Worm (Caenorhabditis elegans) whole organism, young adult: Measurements from ENCODE around the gene F47B7.5.

Source experiments
- C17E4.6 ChIP-seq: fragments of 200-800 bp; sonication (Bioruptor generic); IDR thresholded peaks from 2 replicates; pipeline ENCODE4 v1.3.6; 2022; ENCODE audit warnings: missing genetic modification reagents, missing genetic modification characterization, missing compliant biosample characterization
- D2030.7 ChIP-seq: fragments of 200-800 bp; sonication (Bioruptor generic); IDR thresholded peaks from 2 replicates; pipeline ENCODE4 v1.3.6; 2022; ENCODE audit warnings: missing genetic modification reagents, missing genetic modification characterization, missing compliant biosample characterization
- F52B5.7 ChIP-seq: sonication (generic microtip); optimal IDR thresholded peaks from 2 replicates; lab custom pipeline; 2016; ENCODE audit warnings: mild to moderate bottlenecking, missing genetic modification characterization, missing compliant biosample characterization
- F57A8.1 ChIP-seq: fragments of 200-800 bp; sonication (Bioruptor generic); optimal IDR thresholded peaks from 2 replicates; lab custom pipeline; 2018; ENCODE audit warnings: mild to moderate bottlenecking, missing genetic modification characterization, moderate library complexity, missing compliant biosample characterization
- K11D2.4 ChIP-seq: fragments of 200-800 bp; sonication (Bioruptor generic); IDR thresholded peaks from 2 replicates; pipeline ENCODE4 v1.3.6; 2022; ENCODE audit warnings: missing genetic modification reagents, missing genetic modification characterization, missing compliant biosample characterization
- K12H6.12 ChIP-seq: fragments of 200-800 bp; sonication (Bioruptor generic); optimal IDR thresholded peaks from 2 replicates; lab custom pipeline; 2018; ENCODE audit warnings: mild to moderate bottlenecking, missing genetic modification characterization, missing compliant biosample characterization
- T07F8.4 ChIP-seq: sonication (generic microtip); optimal IDR thresholded peaks from 2 replicates; lab custom pipeline; 2016; ENCODE audit warnings: mild to moderate bottlenecking, missing genetic modification characterization, moderate library complexity, missing compliant biosample characterization
- T26A5.8 ChIP-seq: sonication (generic microtip); optimal IDR thresholded peaks from 2 replicates; lab custom pipeline; 2016; ENCODE audit warnings: missing genetic modification characterization, missing compliant biosample characterization
- Y56A3A.18 ChIP-seq: fragments of 200-800 bp; sonication (Bioruptor generic); IDR thresholded peaks from 2 replicates; pipeline ENCODE4 v1.3.6; 2022; ENCODE audit warnings: missing genetic modification reagents, missing genetic modification characterization, missing compliant biosample characterization
- ZK185.1 ChIP-seq: sonication (generic microtip); optimal IDR thresholded peaks from 2 replicates; lab custom pipeline; 2016; ENCODE audit warnings: mild to moderate bottlenecking, missing genetic modification characterization, missing compliant biosample characterization; ENCODE audit not compliant: poor library complexity, severe bottlenecking
- ama-1 ChIP-seq, 3 experiments: fragments of 150-350 bp in 1 of 3; sonication (generic microtip) in 2 of 3; optimal IDR thresholded peaks; 2 replicates each; lab custom pipeline; 2014 to 2018; ENCODE audit warnings: missing biosample characterization in 2 of 3, missing genetic modification characterization in 2 of 3, missing genetic modification reagents in 2 of 3
- bed-1 ChIP-seq: fragments of 200-800 bp; sonication (Bioruptor generic); IDR thresholded peaks from 2 replicates; pipeline ENCODE4 v1.3.6; 2022; ENCODE audit warnings: missing genetic modification reagents, missing genetic modification characterization, missing compliant biosample characterization
- ccch-3 ChIP-seq: fragments of 200-800 bp; sonication (Bioruptor generic); optimal IDR thresholded peaks from 2 replicates; lab custom pipeline; 2018; ENCODE audit warnings: mild to moderate bottlenecking, missing genetic modification characterization, missing compliant biosample characterization
- ceh-91 ChIP-seq: fragments of 200-800 bp; sonication (Bioruptor generic); IDR thresholded peaks from 2 replicates; pipeline ENCODE4 v1.3.6; 2022; ENCODE audit warnings: missing genetic modification reagents, missing genetic modification characterization, missing compliant biosample characterization
- chd-7 ChIP-seq: sonication (generic microtip); optimal IDR thresholded peaks from 2 replicates; lab custom pipeline; 2016; ENCODE audit warnings: mild to moderate bottlenecking, missing genetic modification characterization, moderate library complexity, missing compliant biosample characterization
- dox-1 ChIP-seq: fragments of 200-800 bp; sonication (Bioruptor generic); IDR thresholded peaks from 2 replicates; pipeline ENCODE4 v1.3.6; 2022; ENCODE audit warnings: missing genetic modification reagents, missing genetic modification characterization, missing compliant biosample characterization
- gei-17 ChIP-seq: fragments of 200-800 bp; sonication (Bioruptor generic); optimal IDR thresholded peaks from 2 replicates; lab custom pipeline; 2018; ENCODE audit warnings: mild to moderate bottlenecking, missing genetic modification characterization, missing compliant biosample characterization
- hlh-26 ChIP-seq: fragments of 200-800 bp; sonication (Bioruptor generic); conservative IDR thresholded peaks from 2 replicates; pipeline ENCODE4 v1.3.6; 2022; ENCODE audit warnings: missing genetic modification reagents, missing genetic modification characterization, missing compliant biosample characterization
- lag-1 ChIP-seq: fragments of 200-800 bp; sonication (Bioruptor generic); IDR thresholded peaks from 2 replicates; pipeline ENCODE4 v1.3.6; 2022; ENCODE audit warnings: missing genetic modification reagents, missing genetic modification characterization, missing compliant biosample characterization
- lin-35 ChIP-seq, 3 experiments: fragments of 150-350 bp in 2 of 3; sonication (generic microtip) in 1 of 3; optimal IDR thresholded peaks; 2 replicates each; lab custom pipeline; 2014 to 2018; ENCODE audit warnings: missing biosample characterization in 3 of 3, missing genetic modification characterization in 3 of 3, missing genetic modification reagents in 3 of 3
- lin-40 ChIP-seq: sonication (generic microtip); optimal IDR thresholded peaks from 2 replicates; lab custom pipeline; 2016; ENCODE audit warnings: missing genetic modification characterization, mild to moderate bottlenecking, missing compliant biosample characterization, missing genotype, missing genetic modification reagents
- lsl-1 ChIP-seq: fragments of 200-800 bp; sonication (Bioruptor generic); optimal IDR thresholded peaks from 2 replicates; lab custom pipeline; 2018; ENCODE audit warnings: mild to moderate bottlenecking, missing genetic modification characterization, moderate library complexity, missing compliant biosample characterization
- lsy-27 ChIP-seq: sonication (generic microtip); optimal IDR thresholded peaks from 2 replicates; lab custom pipeline; 2017; ENCODE audit warnings: missing genetic modification characterization, mild to moderate bottlenecking, missing compliant biosample characterization, antibody characterized with exemption, missing genotype, borderline replicate concordance; ENCODE audit not compliant: insufficient read depth
- madf-3 ChIP-seq: fragments of 200-800 bp; sonication (Bioruptor generic); IDR thresholded peaks from 2 replicates; pipeline ENCODE4 v1.3.6; 2022; ENCODE audit warnings: missing genetic modification reagents, missing genetic modification characterization, missing compliant biosample characterization
- nfyb-1 ChIP-seq: fragments of 200-800 bp; sonication (Bioruptor generic); IDR thresholded peaks from 2 replicates; pipeline ENCODE4 v1.3.6; 2022; ENCODE audit warnings: missing genetic modification reagents, missing genetic modification characterization, missing compliant biosample characterization
- nhr-27 ChIP-seq: fragments of 200-800 bp; sonication (Bioruptor generic); optimal IDR thresholded peaks from 2 replicates; lab custom pipeline; 2018; ENCODE audit warnings: mild to moderate bottlenecking, missing genetic modification characterization, moderate library complexity, missing compliant biosample characterization
- rcor-1 ChIP-seq: fragments of 200-800 bp; sonication (Bioruptor generic); IDR thresholded peaks from 2 replicates; pipeline ENCODE4 v1.3.6; 2022; ENCODE audit warnings: missing genetic modification reagents, missing genetic modification characterization, missing compliant biosample characterization
- rpc-1 ChIP-seq, 2 experiments: fragments of 150-350 bp in 1 of 2; sonication (generic microtip) in 1 of 2; optimal IDR thresholded peaks; 2 replicates each; lab custom pipeline; 2014 to 2018; ENCODE audit warnings: missing biosample characterization in 1 of 2, missing genetic modification characterization in 1 of 2, missing genetic modification reagents in 1 of 2, missing genotype in 1 of 2
- sdz-38 ChIP-seq: sonication (generic microtip); optimal IDR thresholded peaks from 2 replicates; lab custom pipeline; 2016; ENCODE audit warnings: missing genotype, missing genetic modification characterization, missing compliant biosample characterization
- snpc-1.1 ChIP-seq: sonication (generic microtip); optimal IDR thresholded peaks from 2 replicates; lab custom pipeline; 2017; ENCODE audit warnings: missing genetic modification characterization, mild to moderate bottlenecking, missing compliant biosample characterization, antibody characterized with exemption, moderate library complexity, missing genotype, missing genetic modification reagents; ENCODE audit not compliant: insufficient read depth
- snpc-1.3 ChIP-seq: sonication (generic microtip); optimal IDR thresholded peaks from 2 replicates; lab custom pipeline; 2017; ENCODE audit warnings: missing genetic modification characterization, mild to moderate bottlenecking, missing compliant biosample characterization, antibody characterized with exemption, moderate library complexity, missing genotype, missing genetic modification reagents; ENCODE audit not compliant: insufficient read depth
- snpc-3.4 ChIP-seq: sonication (generic microtip); optimal IDR thresholded peaks from 2 replicates; lab custom pipeline; 2017; ENCODE audit warnings: missing genetic modification characterization, mild to moderate bottlenecking, missing compliant biosample characterization, antibody characterized with exemption, moderate library complexity, missing genotype, missing genetic modification reagents
- somi-1 ChIP-seq: fragments of 200-800 bp; sonication (Bioruptor generic); optimal IDR thresholded peaks from 2 replicates; lab custom pipeline; 2018; ENCODE audit warnings: mild to moderate bottlenecking, missing genetic modification characterization, missing compliant biosample characterization
- sptf-2 ChIP-seq: fragments of 200-800 bp; sonication (Bioruptor generic); optimal IDR thresholded peaks from 2 replicates; lab custom pipeline; 2018; ENCODE audit warnings: mild to moderate bottlenecking, missing genetic modification characterization, missing compliant biosample characterization
- tbp1 ChIP-seq: fragments of 200-800 bp; sonication (Bioruptor generic); optimal IDR thresholded peaks from 2 replicates; lab custom pipeline; 2018; ENCODE audit warnings: mild to moderate bottlenecking, missing genetic modification characterization, missing compliant biosample characterization
- tbx-9 ChIP-seq: sonication (generic microtip); optimal IDR thresholded peaks from 2 replicates; lab custom pipeline; 2016; ENCODE audit warnings: borderline replicate concordance, missing genetic modification characterization, inconsistent platforms, missing compliant biosample characterization
- tlf-1 ChIP-seq: fragments of 200-800 bp; sonication (Bioruptor generic); optimal IDR thresholded peaks from 2 replicates; lab custom pipeline; 2018; ENCODE audit warnings: mild to moderate bottlenecking, missing genetic modification characterization, missing compliant biosample characterization
- xnd-1 ChIP-seq: sonication (generic microtip); optimal IDR thresholded peaks from 2 replicates; lab custom pipeline; 2016; ENCODE audit warnings: missing genotype, missing genetic modification reagents, missing genetic modification characterization, missing compliant biosample characterization
- zfh-2 ChIP-seq: fragments of 200-800 bp; sonication (Bioruptor generic); conservative IDR thresholded peaks from 2 replicates; pipeline ENCODE4 v1.3.6; 2022; ENCODE audit warnings: missing genetic modification reagents, missing genetic modification characterization, missing compliant biosample characterization
- zim-3 ChIP-seq: sonication (generic microtip); optimal IDR thresholded peaks from 2 replicates; lab custom pipeline; 2017; ENCODE audit warnings: mild to moderate bottlenecking, missing genetic modification characterization, moderate library complexity, missing compliant biosample characterization
- ztf-22 ChIP-seq: fragments of 200-800 bp; sonication (Bioruptor generic); optimal IDR thresholded peaks from 2 replicates; lab custom pipeline; 2018; ENCODE audit warnings: mild to moderate bottlenecking, missing genetic modification characterization, moderate library complexity, missing compliant biosample characterization
- ztf-25 ChIP-seq: fragments of 200-800 bp; sonication (Bioruptor generic); IDR thresholded peaks from 2 replicates; pipeline ENCODE4 v1.3.6; 2022; ENCODE audit warnings: missing genetic modification reagents, missing genetic modification characterization, missing compliant biosample characterization
- ztf-26 ChIP-seq: sonication (generic microtip); optimal IDR thresholded peaks from 2 replicates; lab custom pipeline; 2017; ENCODE audit warnings: missing genetic modification characterization, missing compliant biosample characterization
- ztf-3 ChIP-seq: fragments of 200-800 bp; sonication (Bioruptor generic); optimal IDR thresholded peaks from 2 replicates; lab custom pipeline; 2018; ENCODE audit warnings: mild to moderate bottlenecking, missing genetic modification characterization, missing compliant biosample characterization

Gene F47B7.5

ce11 chrX:3795642-3796041, 27.0 kb upstream of the F47B7.5 start, which contains the start of gene F35A5.5:
Gene F35A5.5, minus strand, starts transcription at chrX:3795742.
- TF ChIP-seq tbp1 (GFP tag; lab: Kevin White, UChicago): no peak
- no peak for TF ChIP-seq ceh-91
- TF ChIP-seq C17E4.6 (GFP tag; lab: Robert Waterston, UW): no peak
- no peak for TF ChIP-seq sptf-2
- no peak for TF ChIP-seq bed-1
- no peak for TF ChIP-seq xnd-1 (tag; lab: Kevin White, UChicago)
- TF ChIP-seq lin-35 (GFP tag; optimal IDR thresholded peaks at IDR 0.05; lab: Kevin White, UChicago): no peak
- no peak for TF ChIP-seq lsl-1
- no peak for TF ChIP-seq sdz-38 (tag; lab: Kevin White, UChicago)

- no peak for TF ChIP-seq rpc-1 (optimal IDR thresholded peaks at IDR 0.05; lab: Kevin White, UChicago)
- TF ChIP-seq rpc-1 (tag; optimal IDR thresholded peaks at IDR 0.05; lab: Kevin White, UChicago): no peak
- no peak for TF ChIP-seq lag-1
- TF ChIP-seq F52B5.7: no peak
- peak; percentile 72 for TF ChIP-seq zfh-2 (GFP tag; lab: Robert Waterston, UW)
These were observed 25.5 kb upstream of the F47B7.5 start for ce11 chrX:3794161-3794560.

ce11 chrX:3793389-3793788, 24.8 kb upstream of the F47B7.5 start:
- TF ChIP-seq dox-1 (GFP tag; lab: Robert Waterston, UW) (peak; percentile 82), ceh-91 (no peak), ztf-26 (tag; lab: Kevin White, UChicago) (peak; percentile 20), D2030.7 (GFP tag; lab: Robert Waterston, UW) (peak; percentile 85), madf-3 (GFP tag; lab: Robert Waterston, UW) (peak; percentile 77; the same call in 1 of the 2 replicates), Y56A3A.18 (peak; percentile 85), snpc-3.4 (peak; percentile 69), lin-40 (tag; lab: Kevin White, UChicago) (peak; percentile 25), zim-3 (no peak), ama-1 (optimal IDR thresholded peaks at IDR 0.05; lab: Kevin White, UChicago) (no peak), ama-1 (GFP tag; optimal IDR thresholded peaks at IDR 0.05; lab: Kevin White, UChicago) (peak in 1 of 2 experiments; percentile 33), rcor-1 (GFP tag; lab: Robert Waterston, UW) (peak; percentile 77), ccch-3 (GFP tag; lab: Kevin White, UChicago) (no peak), lsy-27 (tag; lab: Kevin White, UChicago) (peak; percentile 57), snpc-1.1 (tag; lab: Kevin White, UChicago) (peak; percentile 4), chd-7 (tag; lab: Kevin White, UChicago) (peak; percentile 21), gei-17 (GFP tag; lab: Kevin White, UChicago) (no peak), F57A8.1 (GFP tag; lab: Kevin White, UChicago) (peak; percentile 25), hlh-26 (GFP tag; lab: Robert Waterston, UW) (no peak), snpc-1.3 (tag; lab: Kevin White, UChicago) (peak; percentile 78), xnd-1 (tag; lab: Kevin White, UChicago) (no peak), K11D2.4 (GFP tag; lab: Robert Waterston, UW) (no peak), T07F8.4 (peak; percentile 72), tlf-1 (GFP tag; lab: Kevin White, UChicago) (no peak), tbx-9 (tag; lab: Kevin White, UChicago) (no peak), bed-1 (no peak), ztf-25 (peak; percentile 84; the same call in 1 of the 2 replicates), T26A5.8 (peak; percentile 51), K12H6.12 (tag; lab: Kevin White, UChicago) (no peak), ZK185.1 (tag; lab: Kevin White, UChicago) (no peak), ztf-22 (GFP tag; lab: Kevin White, UChicago) (no peak), somi-1 (no peak), nfyb-1 (peak; percentile 16; the same call in 1 of the 2 replicates), nhr-27 (tag; lab: Kevin White, UChicago) (no peak), ztf-3 (GFP tag; lab: Kevin White, UChicago) (no peak)
